Worm (Caenorhabditis elegans) whole organism, L4 larva: ENCODE measurements around the gene M6.4.

ENCODE experiments used
- D1046.2 ChIP-seq: fragments of 200-800 bp; sonication (Bioruptor generic); IDR thresholded peaks from 2 replicates; pipeline ENCODE4 v1.3.6; 2022; ENCODE audit warnings: missing genetic modification characterization, missing compliant biosample characterization
- F44E2.7 ChIP-seq: fragments of 200-800 bp; sonication (Bioruptor generic); IDR thresholded peaks from 2 replicates; pipeline ENCODE4 v2.1.2; 2022; ENCODE audit warnings: missing genetic modification characterization, missing compliant biosample characterization
- F49E8.2 ChIP-seq: sonication (generic microtip); optimal IDR thresholded peaks from 2 replicates; lab custom pipeline; 2016; ENCODE audit warnings: missing compliant biosample characterization, mild to moderate bottlenecking, missing genetic modification characterization, borderline replicate concordance
- T26A8.4 ChIP-seq: fragments of 200-800 bp; sonication (Bioruptor generic); IDR thresholded peaks from 2 replicates; pipeline ENCODE4 v1.3.6; 2022; ENCODE audit warnings: missing genetic modification characterization, missing compliant biosample characterization
- Y48G9A.11 ChIP-seq: fragments of 200-800 bp; sonication (Bioruptor generic); IDR thresholded peaks from 2 replicates; pipeline ENCODE4 v1.3.6; 2022; ENCODE audit warnings: missing genetic modification reagents, missing genetic modification characterization, missing compliant biosample characterization
- Y5F2A.4 ChIP-seq: fragments of 200-800 bp; sonication (Bioruptor generic); optimal IDR thresholded peaks from 2 replicates; lab custom pipeline; 2018; ENCODE audit warnings: mild to moderate bottlenecking, missing genetic modification characterization, missing compliant biosample characterization
- Y75B8A.6 ChIP-seq: fragments of 200-800 bp; sonication (Bioruptor generic); IDR thresholded peaks from 2 replicates; pipeline ENCODE4 v1.3.6; 2022; ENCODE audit warnings: missing genetic modification reagents, missing genetic modification characterization, missing compliant biosample characterization
- aha-1 ChIP-seq: fragments of 150-350 bp; peaks from one replicate; lab custom pipeline; 2014; ENCODE audit warnings: missing biosample characterization, missing genetic modification characterization
- ama-1 ChIP-seq: fragments of 150-350 bp; optimal IDR thresholded peaks from 2 replicates; lab custom pipeline; 2014; ENCODE audit warnings: inconsistent platforms, mixed read lengths
- attf-4 ChIP-seq: sonication (generic microtip); optimal IDR thresholded peaks from 3 replicates; lab custom pipeline; 2017; ENCODE audit warnings: missing biosample characterization, missing genetic modification characterization
- ceh-20 ChIP-seq: fragments of 200-800 bp; sonication (Bioruptor generic); IDR thresholded peaks from 2 replicates; pipeline ENCODE4 v1.3.6; 2022; ENCODE audit warnings: missing genetic modification reagents, missing genetic modification characterization, missing compliant biosample characterization
- ceh-82 ChIP-seq: sonication (generic microtip); optimal IDR thresholded peaks from 2 replicates; lab custom pipeline; 2017; ENCODE audit warnings: missing biosample characterization, missing genetic modification characterization
- ces-1 ChIP-seq: fragments of 150-350 bp; sonication (generic microtip); optimal IDR thresholded peaks from 4 replicates; lab custom pipeline; 2014; ENCODE audit warnings: missing biosample characterization, missing genetic modification reagents, missing genetic modification characterization
- daf-12 ChIP-seq: fragments of 150-350 bp; optimal IDR thresholded peaks from 2 replicates; lab custom pipeline; 2014; ENCODE audit warnings: missing biosample characterization, missing genetic modification reagents, missing genetic modification characterization
- daf-8 ChIP-seq: fragments of 200-800 bp; sonication (Bioruptor generic); IDR thresholded peaks from 2 replicates; pipeline ENCODE4 v1.3.6; 2022; ENCODE audit warnings: missing genetic modification characterization, missing compliant biosample characterization
- dmd-6 ChIP-seq: fragments of 200-800 bp; sonication (Bioruptor generic); IDR thresholded peaks from 2 replicates; pipeline ENCODE4 v1.3.6; 2022; ENCODE audit warnings: missing genetic modification reagents, missing genetic modification characterization, missing compliant biosample characterization
- dmd-8 ChIP-seq: fragments of 200-800 bp; sonication (Bioruptor generic); IDR thresholded peaks from 2 replicates; pipeline ENCODE4 v1.3.6; 2022; ENCODE audit warnings: missing genetic modification characterization, missing compliant biosample characterization
- dpl-1 ChIP-seq: fragments of 150-350 bp; optimal IDR thresholded peaks from 2 replicates; lab custom pipeline; 2014; ENCODE audit warnings: missing biosample characterization, missing genetic modification reagents, missing genetic modification characterization
- fkh-10 ChIP-seq: fragments of 150-350 bp; optimal IDR thresholded peaks from 2 replicates; lab custom pipeline; 2014; ENCODE audit warnings: missing biosample characterization, missing genetic modification reagents, missing genetic modification characterization
- fos-1 ChIP-seq: fragments of 150-350 bp; optimal IDR thresholded peaks from 2 replicates; lab custom pipeline; 2014; ENCODE audit warnings: missing biosample characterization, missing genetic modification characterization
- hlh-11 ChIP-seq: fragments of 200-800 bp; sonication (Bioruptor generic); optimal IDR thresholded peaks from 2 replicates; lab custom pipeline; 2018; ENCODE audit warnings: mild to moderate bottlenecking, missing genetic modification characterization, missing compliant biosample characterization
- hlh-30 ChIP-seq: sonication (generic microtip); optimal IDR thresholded peaks from 2 replicates; lab custom pipeline; 2017; ENCODE audit warnings: antibody characterized with exemption, mild to moderate bottlenecking, missing genetic modification characterization, missing compliant biosample characterization; ENCODE audit not compliant: insufficient read depth
- lin-29 ChIP-seq: fragments of 200-800 bp; sonication (Bioruptor generic); IDR thresholded peaks from 2 replicates; pipeline ENCODE4 v1.3.6; 2022; ENCODE audit warnings: missing genetic modification reagents, missing genetic modification characterization, missing compliant biosample characterization
- lin-38 ChIP-seq: fragments of 200-800 bp; sonication (Bioruptor generic); IDR thresholded peaks from 2 replicates; pipeline ENCODE4 v1.3.6; 2022; ENCODE audit warnings: missing genetic modification reagents, missing genetic modification characterization, missing compliant biosample characterization
- lin-39 ChIP-seq: fragments of 150-350 bp; optimal IDR thresholded peaks from 2 replicates; lab custom pipeline; 2014; ENCODE audit warnings: missing biosample characterization, missing genetic modification reagents, missing genetic modification characterization
- madf-5 ChIP-seq, 2 experiments: fragments of 200-800 bp; sonication (Bioruptor generic); IDR thresholded peaks; 2 replicates each; pipeline ENCODE4 v1.3.6; 2022; ENCODE audit warnings: missing compliant biosample characterization in 2 of 2, missing genetic modification characterization in 2 of 2
- madf-9 ChIP-seq: fragments of 200-800 bp; sonication (Bioruptor generic); conservative IDR thresholded peaks from 2 replicates; pipeline ENCODE4 v1.3.6; 2022; ENCODE audit warnings: missing genetic modification reagents, missing genetic modification characterization, missing compliant biosample characterization
- mdl-1 ChIP-seq, 2 experiments: fragments of 150-350 bp in 1 of 2; sonication (generic microtip) in 1 of 2; optimal IDR thresholded peaks; 2 replicates each; lab custom pipeline; 2014 to 2017; ENCODE audit warnings: missing biosample characterization in 2 of 2, missing genetic modification characterization in 2 of 2
- mep-1 ChIP-seq: fragments of 150-350 bp; sonication (generic microtip); optimal IDR thresholded peaks from 3 replicates; lab custom pipeline; 2014; ENCODE audit warnings: missing biosample characterization, missing genetic modification characterization
- mxl-2 ChIP-seq: fragments of 200-800 bp; sonication (Bioruptor generic); conservative IDR thresholded peaks from 2 replicates; pipeline ENCODE4 v1.3.6; 2022; ENCODE audit warnings: missing genetic modification reagents, missing genetic modification characterization, missing compliant biosample characterization
- nhr-10 ChIP-seq: fragments of 150-350 bp; optimal IDR thresholded peaks from 2 replicates; lab custom pipeline; 2014; ENCODE audit warnings: missing biosample characterization, missing genetic modification characterization
- nhr-111 ChIP-seq: fragments of 200-800 bp; sonication (Bioruptor generic); optimal IDR thresholded peaks from 2 replicates; lab custom pipeline; 2018; ENCODE audit warnings: mild to moderate bottlenecking, missing genetic modification characterization, missing compliant biosample characterization
- nhr-42 ChIP-seq: fragments of 200-800 bp; sonication (Bioruptor generic); IDR thresholded peaks from 2 replicates; pipeline ENCODE4 v1.3.6; 2022; ENCODE audit warnings: missing genetic modification characterization, missing compliant biosample characterization
- nhr-48 ChIP-seq: sonication (generic microtip); optimal IDR thresholded peaks from 2 replicates; lab custom pipeline; 2016; ENCODE audit warnings: mild to moderate bottlenecking, missing genetic modification characterization, missing compliant biosample characterization
- nhr-76 ChIP-seq: fragments of 150-350 bp; optimal IDR thresholded peaks from 2 replicates; lab custom pipeline; 2014; ENCODE audit warnings: missing biosample characterization, missing genetic modification characterization
- pha-4 ChIP-seq, 2 experiments: fragments of 150-350 bp in 1 of 2; fragments of 200-800 bp in 1 of 2; sonication (Bioruptor generic) in 1 of 2; IDR thresholded peaks in 1 of 2; optimal IDR thresholded peaks in 1 of 2; 2 replicates each; pipeline versions ENCODE4 v1.3.6 to Lab custom; 2014 to 2022; ENCODE audit warnings: missing genetic modification characterization in 2 of 2, missing genetic modification reagents in 2 of 2, missing biosample characterization in 1 of 2, missing compliant biosample characterization in 1 of 2
- pqm-1 ChIP-seq: sonication (generic microtip); optimal IDR thresholded peaks from 2 replicates; lab custom pipeline; 2017; ENCODE audit warnings: missing biosample characterization, missing genetic modification characterization
- rbr-2 ChIP-seq: sonication (generic microtip); optimal IDR thresholded peaks from 2 replicates; lab custom pipeline; 2016; ENCODE audit warnings: missing genotype, missing genetic modification characterization, missing compliant biosample characterization
- saeg-2 ChIP-seq: fragments of 200-800 bp; sonication (Bioruptor generic); IDR thresholded peaks from 2 replicates; pipeline ENCODE4 v1.3.6; 2022; ENCODE audit warnings: missing genetic modification reagents, missing genetic modification characterization, missing compliant biosample characterization
- skn-1 ChIP-seq: fragments of 150-350 bp; optimal IDR thresholded peaks from 2 replicates; lab custom pipeline; 2014; ENCODE audit warnings: missing biosample characterization, missing genetic modification characterization
- snpc-4 ChIP-seq: fragments of 150-350 bp; optimal IDR thresholded peaks from 2 replicates; lab custom pipeline; 2014; ENCODE audit warnings: missing biosample characterization, missing genetic modification characterization
- spr-3 ChIP-seq: fragments of 200-800 bp; sonication (Bioruptor generic); optimal IDR thresholded peaks from 2 replicates; lab custom pipeline; 2018; ENCODE audit warnings: mild to moderate bottlenecking, missing genetic modification characterization, missing compliant biosample characterization
- tag-97 ChIP-seq: fragments of 200-800 bp; sonication (Bioruptor generic); IDR thresholded peaks from 2 replicates; pipeline ENCODE4 v1.3.6; 2022; ENCODE audit warnings: missing genetic modification characterization, missing compliant biosample characterization
- unc-130 ChIP-seq: sonication (generic microtip); optimal IDR thresholded peaks from 2 replicates; lab custom pipeline; 2016; ENCODE audit warnings: missing genetic modification reagents, missing genetic modification characterization, missing compliant biosample characterization
- unc-39 ChIP-seq: sonication (generic microtip); optimal IDR thresholded peaks from 2 replicates; lab custom pipeline; 2017; ENCODE audit warnings: missing biosample characterization, missing genetic modification characterization
- unc-62 ChIP-seq, 3 experiments: fragments of 150-350 bp in 1 of 3; sonication (generic microtip); optimal IDR thresholded peaks in 2 of 3; peaks in 1 of 3; 1 replicate in 1 of 3; 2 replicates in 2 of 3; lab custom pipeline; 2014 to 2017; ENCODE audit warnings: missing biosample characterization in 3 of 3, missing genetic modification characterization in 3 of 3, missing genetic modification reagents in 3 of 3, missing genotype in 1 of 3
- vab-7 ChIP-seq: fragments of 200-800 bp; sonication (Bioruptor generic); IDR thresholded peaks from 2 replicates; pipeline ENCODE4 v1.3.6; 2022; ENCODE audit warnings: missing genetic modification reagents, missing genetic modification characterization, missing compliant biosample characterization
- zfp-2 ChIP-seq: sonication (generic microtip); optimal IDR thresholded peaks from 2 replicates; lab custom pipeline; 2016; ENCODE audit warnings: mild to moderate bottlenecking, missing genetic modification characterization, missing compliant biosample characterization
- zip-2 ChIP-seq: fragments of 150-350 bp; optimal IDR thresholded peaks from 2 replicates; lab custom pipeline; 2014; ENCODE audit warnings: missing biosample characterization, missing genetic modification characterization
- ztf-11 ChIP-seq: fragments of 150-350 bp; optimal IDR thresholded peaks from 2 replicates; lab custom pipeline; 2014; ENCODE audit warnings: missing biosample characterization, missing genetic modification characterization

M6.4 gene

DNA sequence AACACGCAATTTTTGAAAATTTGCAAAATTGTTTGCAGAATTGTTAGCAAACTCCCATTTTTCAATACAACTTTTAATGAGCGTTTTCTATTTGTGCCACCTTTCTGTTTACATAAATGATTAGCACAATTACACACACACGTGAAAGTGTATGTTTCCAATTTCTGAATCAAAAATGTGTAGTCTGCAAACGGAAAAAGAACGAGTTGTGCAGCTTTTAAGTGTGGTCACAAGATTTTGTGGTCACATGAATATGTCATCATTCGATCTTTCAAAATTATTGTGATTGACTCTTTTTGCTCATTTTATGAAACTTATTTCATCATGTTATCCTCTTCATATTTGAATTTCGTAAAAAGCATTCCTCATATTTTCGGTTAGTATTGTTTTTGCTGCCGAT, 28.3 kb upstream of the M6.4 start (continued):
- no peak for TF ChIP-seq ceh-82 (tag; lab: Kevin White, UChicago)
- no peak for TF ChIP-seq mxl-2 (GFP tag; lab: Robert Waterston, UW)
- no peak for TF ChIP-seq unc-39
- peak; percentile 5 for TF ChIP-seq pqm-1 (tag; lab: Kevin White, UChicago)
- no peak for TF ChIP-seq attf-4 (tag; lab: Kevin White, UChicago)
- no peak for TF ChIP-seq lin-38 (GFP tag; lab: Robert Waterston, UW)
- peak; percentile 1 for TF ChIP-seq mep-1
- no peak for TF ChIP-seq spr-3 (GFP tag; lab: Kevin White, UChicago)
- TF ChIP-seq mdl-1 (tag; optimal IDR thresholded peaks at IDR 0.05; lab: Kevin White, UChicago), result peak in 1 of 2 experiments; percentile 35
- no peak for TF ChIP-seq nhr-111 (GFP tag; lab: Kevin White, UChicago)
- TF ChIP-seq tag-97, result no peak
- TF ChIP-seq D1046.2 (GFP tag; lab: Robert Waterston, UW), result no peak
- no peak for TF ChIP-seq Y75B8A.6 (GFP tag; lab: Robert Waterston, UW)
- no peak for TF ChIP-seq fos-1 (tag; lab: Kevin White, UChicago)
- no peak for TF ChIP-seq Y48G9A.11 (GFP tag; lab: Robert Waterston, UW)
- TF ChIP-seq snpc-4 (tag; lab: Kevin White, UChicago), result no peak
- no peak for TF ChIP-seq Y5F2A.4 (GFP tag; lab: Kevin White, UChicago)
- TF ChIP-seq dmd-6 (GFP tag; lab: Robert Waterston, UW), result peak; percentile 31; the same call in 1 of the 2 replicates
- no peak for TF ChIP-seq daf-8 (GFP tag; lab: Robert Waterston, UW)
- TF ChIP-seq nhr-48 (tag; lab: Kevin White, UChicago), result no peak
- TF ChIP-seq dpl-1, result no peak
- no peak for TF ChIP-seq zfp-2
- peak in 1 of 2 experiments; percentile 94 for TF ChIP-seq unc-62 (GFP tag; optimal IDR thresholded peaks at IDR 0.05 in 1 of 2; lab: Kevin White, UChicago)
- no peak for TF ChIP-seq unc-62 (tag; optimal IDR thresholded peaks at IDR 0.05; lab: Kevin White, UChicago)
- TF ChIP-seq rbr-2 (tag; lab: Kevin White, UChicago), result no peak
- no peak for TF ChIP-seq dmd-8 (GFP tag; lab: Robert Waterston, UW)
- TF ChIP-seq madf-5 (GFP tag; IDR thresholded peaks at IDR 0.05; lab: Robert Waterston, UW), result no peak
- no peak for TF ChIP-seq F49E8.2 (tag; lab: Kevin White, UChicago)
- no peak for TF ChIP-seq ces-1 (GFP tag; lab: Kevin White, UChicago)
- no peak for TF ChIP-seq saeg-2 (GFP tag; lab: Robert Waterston, UW)
- TF ChIP-seq, all 104 proteins: peak for 13

DNA sequence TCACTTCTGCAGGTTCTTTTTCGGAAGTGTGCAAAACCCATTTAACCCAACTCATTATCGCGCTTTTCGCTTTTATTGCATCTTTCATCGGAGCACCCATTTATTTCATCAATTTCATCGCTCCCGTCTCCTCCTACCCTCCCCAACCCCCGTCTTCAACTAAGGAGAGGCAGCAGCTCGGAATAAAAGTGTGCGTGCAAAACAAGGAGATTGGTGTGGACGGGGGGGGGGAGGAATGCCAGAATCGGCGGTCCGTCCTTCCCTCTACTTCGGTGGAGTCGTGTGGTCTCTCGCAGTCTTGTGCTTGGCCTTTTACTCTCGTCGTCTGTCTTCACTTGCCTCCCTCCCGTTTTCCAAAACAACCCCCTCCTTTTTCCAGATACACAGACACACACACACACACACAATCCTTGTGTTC, 27.6 kb upstream of the M6.4 start:
- TF ChIP-seq T26A8.4 (GFP tag; lab: Robert Waterston, UW), result no peak
- peak; percentile 2 for TF ChIP-seq hlh-11 (tag; lab: Kevin White, UChicago)
- 0 out of 2 replicates have a peak, but pooled peaks have one; percentile 63 for TF ChIP-seq ceh-20 (GFP tag; lab: Robert Waterston, UW)
- no peak for TF ChIP-seq daf-12 (tag; lab: Kevin White, UChicago)
- TF ChIP-seq mxl-2 (GFP tag; lab: Robert Waterston, UW), result no peak
- no peak for TF ChIP-seq pha-4 (GFP tag; IDR thresholded peaks at IDR 0.05; lab: Robert Waterston, UW)
- TF ChIP-seq pha-4 (tag; optimal IDR thresholded peaks at IDR 0.05; lab: Kevin White, UChicago), result no peak
- TF ChIP-seq hlh-30, result peak; percentile 79
- no peak for TF ChIP-seq zip-2
- no peak for TF ChIP-seq nhr-76 (tag; lab: Kevin White, UChicago)
- TF ChIP-seq lin-39 (tag; lab: Kevin White, UChicago), result no peak
- TF ChIP-seq dpl-1, result no peak
- no peak for TF ChIP-seq skn-1 (tag; lab: Kevin White, UChicago)
- peak; percentile 25; the same call in 1 of the 2 replicates for TF ChIP-seq dmd-6 (GFP tag; lab: Robert Waterston, UW)
- TF ChIP-seq ama-1 (lab: Kevin White, UChicago), result no peak
- no peak for TF ChIP-seq daf-8 (GFP tag; lab: Robert Waterston, UW)
- TF ChIP-seq lin-29 (GFP tag; lab: Robert Waterston, UW), result no peak
- TF ChIP-seq F44E2.7 (GFP tag; lab: Robert Waterston, UW), result no peak
- no peak for TF ChIP-seq madf-9 (GFP tag; lab: Robert Waterston, UW)
- no peak for TF ChIP-seq spr-3 (GFP tag; lab: Kevin White, UChicago)
- TF ChIP-seq ztf-11, result no peak
- TF ChIP-seq nhr-42 (GFP tag; lab: Robert Waterston, UW), result no peak
- TF ChIP-seq vab-7 (GFP tag; lab: Robert Waterston, UW), result peak; percentile 17; the same call in 1 of the 2 replicates
- TF ChIP-seq nhr-48 (tag; lab: Kevin White, UChicago), result no peak
- TF ChIP-seq unc-130 (GFP tag; lab: Kevin White, UChicago), result no peak
- TF ChIP-seq pqm-1 (tag; lab: Kevin White, UChicago), result no peak
- peak; percentile 88 for TF ChIP-seq aha-1 (tag; lab: Kevin White, UChicago)
- TF ChIP-seq fkh-10 (GFP tag; lab: Kevin White, UChicago), result peak; percentile 84
- TF ChIP-seq nhr-10, result no peak
